Comparison of ENCODE assay signal across 2 worm cellular contexts in the genomic region with DNA sequence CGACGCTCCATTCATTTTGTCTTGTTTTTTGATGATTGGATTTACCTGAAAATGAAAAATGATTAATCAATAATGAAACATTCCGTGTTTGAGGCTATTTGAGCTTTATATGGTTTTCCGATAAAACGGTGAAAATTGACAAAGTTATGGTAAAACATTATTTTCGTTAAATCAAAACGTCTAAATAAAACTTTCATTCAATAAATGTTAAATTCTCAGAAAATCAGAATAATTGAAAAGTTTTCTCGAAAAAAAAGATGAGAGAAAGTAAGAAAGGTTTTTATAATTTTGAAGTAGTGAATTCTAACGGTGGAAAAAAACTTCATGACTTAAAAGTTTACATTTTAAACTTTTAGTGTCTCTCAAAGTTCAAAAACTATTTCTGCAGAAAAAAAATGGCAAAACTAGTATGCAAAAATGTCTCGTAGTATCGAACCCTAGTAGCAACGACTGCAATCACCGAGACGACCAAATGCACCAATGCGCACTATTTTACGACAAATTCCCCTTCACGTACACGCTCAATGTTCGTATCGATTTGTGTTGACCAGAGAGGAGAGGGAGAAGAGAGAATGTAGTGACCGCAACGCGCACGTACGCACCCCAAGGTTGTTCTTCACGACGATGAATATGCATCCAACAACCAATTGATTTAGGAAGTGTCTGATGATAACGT.
A peak's percentile ranks its signal among the peaks of the same experiment; 100 is the strongest.
TF ChIP-seq lines count a peak whose summit lies in the region.

A gene (minus strand): TSS at position 51 of the 676 bp plus-strand sequence.

TF ChIP-seq in whole organism, L1 larva, 84 proteins besides CTCF, POLR2A, EP300 and RAD21 (continued from another document):
- TF ChIP-seq dsc-1 (tag; optimal IDR thresholded peaks at IDR 0.05; lab: Kevin White, UChicago) (peak; percentile 24), ceh-63 (GFP tag; optimal IDR thresholded peaks at IDR 0.05; lab: Kevin White, UChicago) (no peak), lin-14 (GFP tag; optimal IDR thresholded peaks at IDR 0.05; lab: Kevin White, UChicago) (peak; percentile 75), zip-4 (GFP tag; optimal IDR thresholded peaks at IDR 0.05; lab: Kevin White, UChicago) (no peak), unc-98 (GFP tag; IDR thresholded peaks at IDR 0.05; lab: Robert Waterston, UW) (no peak), nhr-47 (tag; optimal IDR thresholded peaks at IDR 0.05; lab: Kevin White, UChicago) (peak; percentile 62), nhr-71 (tag; optimal IDR thresholded peaks at IDR 0.05; lab: Kevin White, UChicago) (peak; percentile 45), egl-27 (tag; optimal IDR thresholded peaks at IDR 0.05; lab: Kevin White, UChicago) (no peak), mep-1 (tag; optimal IDR thresholded peaks at IDR 0.05; lab: Kevin White, UChicago) (peak; percentile 84), unc-86 (tag; optimal IDR thresholded peaks at IDR 0.05; lab: Kevin White, UChicago) (peak; percentile 33), fos-1 (tag; optimal IDR thresholded peaks at IDR 0.05; lab: Kevin White, UChicago) (no peak), dpl-1 (GFP tag; optimal IDR thresholded peaks at IDR 0.05; lab: Kevin White, UChicago) (peak in 2 of 3 experiments; percentile 9 to 31), zag-1 (tag; optimal IDR thresholded peaks at IDR 0.05; lab: Kevin White, UChicago) (no peak), ceh-90 (tag; optimal IDR thresholded peaks at IDR 0.05; lab: Kevin White, UChicago) (no peak), lin-15B (tag; optimal IDR thresholded peaks at IDR 0.05; lab: Kevin White, UChicago) (no peak), ama-1 (optimal IDR thresholded peaks at IDR 0.05; lab: Kevin White, UChicago) (no peak), efl-3 (GFP tag; optimal IDR thresholded peaks at IDR 0.05; lab: Kevin White, UChicago) (no peak), nhr-12 (tag; optimal IDR thresholded peaks at IDR 0.05; lab: Kevin White, UChicago) (no peak), mdl-1 (tag; optimal IDR thresholded peaks at IDR 0.05; lab: Kevin White, UChicago) (peak in 1 of 2 experiments; percentile 35), efl-1 (optimal IDR thresholded peaks at IDR 0.05; lab: Kevin White, UChicago) (peak; percentile 25 to 34), efl-1 (GFP tag; optimal IDR thresholded peaks at IDR 0.05 in 1 of 2; lab: Kevin White, UChicago) (peak in 1 of 2 experiments; percentile 90), lin-35 (GFP tag; optimal IDR thresholded peaks at IDR 0.05; lab: Kevin White, UChicago) (peak; percentile 45 to 77), alr-1 (tag; optimal IDR thresholded peaks at IDR 0.05; lab: Kevin White, UChicago; ENCODE audit: borderline replicate concordance) (no peak), ceh-8 (GFP tag; optimal IDR thresholded peaks at IDR 0.05; lab: Kevin White, UChicago) (peak; percentile 5), nhr-237 (tag; optimal IDR thresholded peaks at IDR 0.05; lab: Kevin White, UChicago) (no peak), tbx-2 (tag; optimal IDR thresholded peaks at IDR 0.05; lab: Kevin White, UChicago) (peak; percentile 9), lin-13 (GFP tag; optimal IDR thresholded peaks at IDR 0.05; lab: Kevin White, UChicago) (no peak), ces-1 (GFP tag; optimal IDR thresholded peaks at IDR 0.05; lab: Kevin White, UChicago) (no peak), nhr-85 (tag; lab: Kevin White, UChicago) (no peak), nhr-84 (tag; optimal IDR thresholded peaks at IDR 0.05; lab: Kevin White, UChicago) (no peak), blmp-1 (tag; optimal IDR thresholded peaks at IDR 0.05; lab: Kevin White, UChicago) (peak; percentile 73), xbp-1 (tag; optimal IDR thresholded peaks at IDR 0.05; lab: Kevin White, UChicago) (peak; percentile 32), nhr-20 (tag; optimal IDR thresholded peaks at IDR 0.05; lab: Kevin White, UChicago) (peak; percentile 50), nhr-90 (tag; optimal IDR thresholded peaks at IDR 0.05; lab: Kevin White, UChicago; ENCODE audit: poor library complexity) (peak; percentile 37), elt-3 (tag; optimal IDR thresholded peaks at IDR 0.05; lab: Kevin White, UChicago) (peak in 1 of 6 experiments; percentile 64), unc-130 (tag; optimal IDR thresholded peaks at IDR 0.05; lab: Kevin White, UChicago) (peak; percentile 63), sox-4 (tag; optimal IDR thresholded peaks at IDR 0.05; lab: Kevin White, UChicago) (no peak), vab-15 (tag; optimal IDR thresholded peaks at IDR 0.05; lab: Kevin White, UChicago) (no peak), snu-23 (GFP tag; optimal IDR thresholded peaks at IDR 0.05; lab: Kevin White, UChicago) (peak; percentile 73), irx-1 (tag; optimal IDR thresholded peaks at IDR 0.05; lab: Kevin White, UChicago) (no peak), ceh-82 (tag; optimal IDR thresholded peaks at IDR 0.05; lab: Kevin White, UChicago) (peak in 2 of 3 experiments; percentile 23 to 79)

TF ChIP-seq in whole organism, L3 larva, 47 proteins besides CTCF, POLR2A, EP300 and RAD21 (continued from another document):
- TF ChIP-seq mml-1 (tag; optimal IDR thresholded peaks at IDR 0.05; lab: Kevin White, UChicago) (no peak), pqm-1 (tag; optimal IDR thresholded peaks at IDR 0.05; lab: Kevin White, UChicago) (peak; percentile 16), ceh-28 (tag; optimal IDR thresholded peaks at IDR 0.05; lab: Kevin White, UChicago) (peak; percentile 80), snpc-4 (tag; optimal IDR thresholded peaks at IDR 0.05; lab: Kevin White, UChicago) (peak; percentile 27), egl-5 (tag; optimal IDR thresholded peaks at IDR 0.05; lab: Kevin White, UChicago) (peak; percentile 53), ceh-82 (tag; optimal IDR thresholded peaks at IDR 0.05; lab: Kevin White, UChicago) (no peak), pha-4 (tag; optimal IDR thresholded peaks at IDR 0.05; lab: Kevin White, UChicago) (peak; percentile 68), nhr-28 (tag; optimal IDR thresholded peaks at IDR 0.05; lab: Kevin White, UChicago) (no peak), nhr-77 (tag; optimal IDR thresholded peaks at IDR 0.05; lab: Kevin White, UChicago) (no peak)
